Fruit fly (Drosophila melanogaster) whole organism, embryonic: ENCODE measurements around the gene elgi.

Source experiments
- Aef1 ChIP-seq: fragments of 200-800 bp; sonication (Bioruptor generic); IDR thresholded peaks from 3 replicates; pipeline ENCODE4 v1.3.6; 2022; ENCODE audit warnings: missing biosample characterization, missing genetic modification characterization
- B-H1 ChIP-seq: fragments of 200-800 bp; sonication (Bioruptor generic); IDR thresholded peaks from 3 replicates; pipeline ENCODE4 v1.3.6; 2022; ENCODE audit warnings: missing biosample characterization, missing genetic modification characterization
- BEAF-32 ChIP-seq: fragments of 200-800 bp; sonication (Bioruptor generic); optimal IDR thresholded peaks from 3 replicates; lab custom pipeline; 2017; ENCODE audit warnings: missing biosample characterization, missing genetic modification characterization, mild to moderate bottlenecking, moderate library complexity, missing genetic modification reagents
- CG10267 ChIP-seq: fragments of 200-800 bp; sonication (Bioruptor generic); optimal IDR thresholded peaks from 2 replicates; lab custom pipeline; 2018; ENCODE audit warnings: missing biosample characterization, mild to moderate bottlenecking, missing genetic modification characterization, moderate library complexity
- CG11456 ChIP-seq: fragments of 200-800 bp; sonication (Bioruptor generic); IDR thresholded peaks from 3 replicates; pipeline ENCODE4 v1.3.6; 2022; ENCODE audit warnings: missing biosample characterization, missing genetic modification characterization
- CG11504 ChIP-seq: fragments of 200-800 bp; sonication (Bioruptor generic); optimal IDR thresholded peaks from 3 replicates; lab custom pipeline; 2019; ENCODE audit warnings: missing biosample characterization, mild to moderate bottlenecking, missing genetic modification characterization, moderate library complexity
- CG11723 ChIP-seq: fragments of 200-800 bp; sonication (Bioruptor generic); optimal IDR thresholded peaks from 2 replicates; lab custom pipeline; 2017; ENCODE audit warnings: missing biosample characterization, mild to moderate bottlenecking, missing genetic modification characterization
- CG12391 ChIP-seq: fragments of 200-800 bp; sonication (Bioruptor generic); optimal IDR thresholded peaks from 3 replicates; lab custom pipeline; 2018; ENCODE audit warnings: missing biosample characterization, mild to moderate bottlenecking, missing genetic modification characterization, moderate library complexity
- CG12659 ChIP-seq: fragments of 200-800 bp; sonication (Bioruptor generic); optimal IDR thresholded peaks from 3 replicates; lab custom pipeline; 2017; ENCODE audit warnings: mild to moderate bottlenecking, missing biosample characterization, missing genetic modification reagents, missing genetic modification characterization
- CG12942 ChIP-seq: fragments of 200-800 bp; sonication (Bioruptor generic); optimal IDR thresholded peaks from 3 replicates; lab custom pipeline; 2016; ENCODE audit warnings: missing biosample characterization, missing genetic modification characterization
- CG13424 ChIP-seq: fragments of 200-800 bp; sonication (Bioruptor generic); optimal IDR thresholded peaks from 2 replicates; lab custom pipeline; 2019; ENCODE audit warnings: missing biosample characterization, mild to moderate bottlenecking, missing genetic modification characterization, moderate library complexity
- CG1529 ChIP-seq: fragments of 200-800 bp; sonication (Bioruptor generic); optimal IDR thresholded peaks from 3 replicates; lab custom pipeline; 2018; ENCODE audit warnings: missing biosample characterization, missing genetic modification characterization
- CG15601 ChIP-seq: fragments of 200-800 bp; sonication (Bioruptor generic); optimal IDR thresholded peaks from 3 replicates; lab custom pipeline; 2019; ENCODE audit warnings: missing biosample characterization, mild to moderate bottlenecking, missing genetic modification characterization, moderate library complexity
- CG15696 ChIP-seq: fragments of 200-800 bp; sonication (Bioruptor generic); optimal IDR thresholded peaks from 2 replicates; lab custom pipeline; 2019; ENCODE audit warnings: missing biosample characterization, mild to moderate bottlenecking, missing genetic modification characterization, moderate library complexity
- CG16863 ChIP-seq: fragments of 200-800 bp; sonication (Bioruptor generic); optimal IDR thresholded peaks from 3 replicates; lab custom pipeline; 2016; ENCODE audit warnings: missing biosample characterization, missing genetic modification characterization
- CG17328 ChIP-seq: fragments of 200-800 bp; sonication (Bioruptor generic); IDR thresholded peaks from 2 replicates; pipeline ENCODE4 v1.3.6; 2022; ENCODE audit warnings: missing biosample characterization, missing genetic modification characterization
- CG17385 ChIP-seq: fragments of 200-800 bp; sonication (Bioruptor generic); optimal IDR thresholded peaks from 3 replicates; lab custom pipeline; 2018; ENCODE audit warnings: missing biosample characterization, mild to moderate bottlenecking, missing genetic modification characterization
- CG17802 ChIP-seq: fragments of 200-800 bp; sonication (Bioruptor generic); optimal IDR thresholded peaks from 2 replicates; lab custom pipeline; 2018; ENCODE audit warnings: missing biosample characterization, mild to moderate bottlenecking, missing genetic modification characterization, moderate library complexity
- CG3407 ChIP-seq: fragments of 200-800 bp; sonication (Bioruptor generic); optimal IDR thresholded peaks from 2 replicates; lab custom pipeline; 2018; ENCODE audit warnings: missing biosample characterization, mild to moderate bottlenecking, missing genetic modification characterization
- CG34376 ChIP-seq: fragments of 200-800 bp; sonication (Bioruptor generic); optimal IDR thresholded peaks from 2 replicates; lab custom pipeline; 2018; ENCODE audit warnings: missing biosample characterization, mild to moderate bottlenecking, missing genetic modification characterization
- CG3726 ChIP-seq: fragments of 200-800 bp; sonication (Bioruptor generic); IDR thresholded peaks from 3 replicates; pipeline ENCODE4, ENCODE4 v1.3.6; 2022; ENCODE audit warnings: missing biosample characterization, missing genetic modification characterization
- CG4328 ChIP-seq: fragments of 200-800 bp; sonication (Bioruptor generic); optimal IDR thresholded peaks from 3 replicates; lab custom pipeline; 2017; ENCODE audit warnings: missing biosample characterization, missing genetic modification reagents, missing genetic modification characterization
- CG6272 ChIP-seq: fragments of 200-800 bp; sonication (Bioruptor generic); IDR thresholded peaks from 2 replicates; pipeline ENCODE4 v1.3.6; 2022; ENCODE audit warnings: missing biosample characterization, missing genetic modification characterization
- CG6689 ChIP-seq: fragments of 200-800 bp; sonication (Bioruptor generic); IDR thresholded peaks from 2 replicates; pipeline ENCODE4 v1.3.6; 2022; ENCODE audit warnings: missing biosample characterization, missing genetic modification characterization
- CG7372 ChIP-seq: fragments of 200-800 bp; sonication (Bioruptor generic); IDR thresholded peaks from 2 replicates; pipeline ENCODE4 v1.3.6; 2022; ENCODE audit warnings: missing biosample characterization, missing genetic modification characterization
- CG7786 ChIP-seq: fragments of 200-800 bp; sonication (Bioruptor generic); optimal IDR thresholded peaks from 2 replicates; lab custom pipeline; 2016; ENCODE audit warnings: missing biosample characterization, missing genetic modification characterization
- CG8388 ChIP-seq: fragments of 200-800 bp; sonication (Bioruptor generic); optimal IDR thresholded peaks from 2 replicates; lab custom pipeline; 2019; ENCODE audit warnings: missing biosample characterization, mild to moderate bottlenecking, missing genetic modification characterization, moderate library complexity
- CHES-1-like ChIP-seq: fragments of 200-800 bp; sonication (Bioruptor generic); optimal IDR thresholded peaks from 2 replicates; lab custom pipeline; 2016; ENCODE audit warnings: missing biosample characterization, missing genetic modification characterization
- Camta ChIP-seq: fragments of 200-800 bp; sonication (Bioruptor generic); optimal IDR thresholded peaks from 2 replicates; lab custom pipeline; 2016; ENCODE audit warnings: missing biosample characterization, missing genetic modification characterization
- Chrac-16 ChIP-seq: fragments of 200-800 bp; sonication (Bioruptor generic); optimal IDR thresholded peaks from 3 replicates; lab custom pipeline; 2016; ENCODE audit warnings: missing biosample characterization, missing genetic modification characterization
- D19A ChIP-seq: fragments of 200-800 bp; optimal IDR thresholded peaks from 3 replicates; lab custom pipeline; 2019; ENCODE audit warnings: missing biosample characterization, mild to moderate bottlenecking, missing genetic modification characterization, moderate library complexity
- Dip3 ChIP-seq: fragments of 200-800 bp; sonication (Bioruptor generic); optimal IDR thresholded peaks from 3 replicates; lab custom pipeline; 2016; ENCODE audit warnings: missing biosample characterization, missing genetic modification characterization
- Drgx ChIP-seq: fragments of 200-800 bp; sonication (Bioruptor generic); IDR thresholded peaks from 2 replicates; pipeline ENCODE4 v1.3.6; 2022; ENCODE audit warnings: missing biosample characterization, missing genetic modification characterization
- Hmx ChIP-seq: fragments of 200-800 bp; sonication (Bioruptor generic); optimal IDR thresholded peaks from 2 replicates; lab custom pipeline; 2016; ENCODE audit warnings: missing biosample characterization, missing genetic modification characterization
- Lhr ChIP-seq: fragments of 200-800 bp; sonication (Bioruptor generic); optimal IDR thresholded peaks from 3 replicates; lab custom pipeline; 2017; ENCODE audit warnings: mild to moderate bottlenecking, missing biosample characterization, missing genetic modification reagents, missing genetic modification characterization
- Pdp1 ChIP-seq, 2 experiments: fragments of 200-800 bp; sonication (Bioruptor generic); optimal IDR thresholded peaks; 3 replicates each; lab custom pipeline; 2016; ENCODE audit warnings: missing biosample characterization in 2 of 2, missing genetic modification characterization in 2 of 2, mild to moderate bottlenecking in 1 of 2, moderate library complexity in 1 of 2
- Ravus ChIP-seq: fragments of 200-800 bp; sonication (Bioruptor generic); IDR thresholded peaks from 2 replicates; pipeline ENCODE4 v1.3.6; 2022; ENCODE audit warnings: missing biosample characterization, missing genetic modification characterization
- Rx ChIP-seq: fragments of 200-800 bp; sonication (Bioruptor generic); IDR thresholded peaks from 2 replicates; pipeline ENCODE4 v1.3.6; 2022; ENCODE audit warnings: missing biosample characterization, missing genetic modification characterization
- ara ChIP-seq: fragments of 200-800 bp; sonication (Bioruptor generic); IDR thresholded peaks from 2 replicates; pipeline ENCODE4 v1.3.6; 2022; ENCODE audit warnings: missing biosample characterization, missing genetic modification characterization
- dati ChIP-seq: fragments of 200-800 bp; sonication (Bioruptor generic); IDR thresholded peaks from 2 replicates; pipeline ENCODE4 v1.3.6; 2022; ENCODE audit warnings: missing biosample characterization, missing genetic modification characterization
- dimm ChIP-seq: fragments of 200-800 bp; sonication (Bioruptor generic); IDR thresholded peaks from 2 replicates; pipeline ENCODE4 v1.3.6; 2022; ENCODE audit warnings: missing biosample characterization, missing genetic modification characterization
- dysf ChIP-seq: fragments of 200-800 bp; sonication (Bioruptor generic); IDR thresholded peaks from 3 replicates; pipeline ENCODE4 v1.3.6; 2022; ENCODE audit warnings: missing biosample characterization, missing genetic modification characterization
- gce ChIP-seq: fragments of 200-800 bp; sonication (Bioruptor generic); IDR thresholded peaks from 3 replicates; pipeline ENCODE4 v1.3.6; 2022; ENCODE audit warnings: missing biosample characterization, missing genetic modification characterization
- gsb-n ChIP-seq: fragments of 200-800 bp; sonication (Bioruptor generic); optimal IDR thresholded peaks from 3 replicates; lab custom pipeline; 2018; ENCODE audit warnings: missing biosample characterization, mild to moderate bottlenecking, missing genetic modification characterization
- ind ChIP-seq: fragments of 200-800 bp; sonication (Bioruptor generic); optimal IDR thresholded peaks from 3 replicates; lab custom pipeline; 2016; ENCODE audit warnings: missing biosample characterization, missing genetic modification characterization
- lab ChIP-seq: fragments of 200-800 bp; sonication (Bioruptor generic); optimal IDR thresholded peaks from 3 replicates; lab custom pipeline; 2017; ENCODE audit warnings: missing biosample characterization, missing genetic modification characterization, mild to moderate bottlenecking, moderate library complexity, missing genetic modification reagents
- lmd ChIP-seq: fragments of 200-800 bp; sonication (Bioruptor generic); IDR thresholded peaks from 2 replicates; pipeline ENCODE4 v1.3.6; 2022; ENCODE audit warnings: missing biosample characterization, missing genetic modification characterization
- mam ChIP-seq: fragments of 200-800 bp; sonication (Bioruptor generic); optimal IDR thresholded peaks from 3 replicates; lab custom pipeline; 2016; ENCODE audit warnings: missing biosample characterization, missing genetic modification characterization
- org-1 ChIP-seq: fragments of 200-800 bp; sonication (Bioruptor generic); optimal IDR thresholded peaks from 2 replicates; lab custom pipeline; 2017; ENCODE audit warnings: missing biosample characterization, missing genetic modification characterization
- tap ChIP-seq: fragments of 200-800 bp; optimal IDR thresholded peaks from 3 replicates; lab custom pipeline; 2019; ENCODE audit warnings: missing biosample characterization, mild to moderate bottlenecking, missing genetic modification characterization, moderate library complexity
- ttk ChIP-seq: fragments of 200-800 bp; sonication (Bioruptor generic); IDR thresholded peaks from 2 replicates; pipeline ENCODE4 v2.1.2; 2022; ENCODE audit warnings: missing biosample characterization, missing genetic modification characterization

Gene elgi

DNA sequence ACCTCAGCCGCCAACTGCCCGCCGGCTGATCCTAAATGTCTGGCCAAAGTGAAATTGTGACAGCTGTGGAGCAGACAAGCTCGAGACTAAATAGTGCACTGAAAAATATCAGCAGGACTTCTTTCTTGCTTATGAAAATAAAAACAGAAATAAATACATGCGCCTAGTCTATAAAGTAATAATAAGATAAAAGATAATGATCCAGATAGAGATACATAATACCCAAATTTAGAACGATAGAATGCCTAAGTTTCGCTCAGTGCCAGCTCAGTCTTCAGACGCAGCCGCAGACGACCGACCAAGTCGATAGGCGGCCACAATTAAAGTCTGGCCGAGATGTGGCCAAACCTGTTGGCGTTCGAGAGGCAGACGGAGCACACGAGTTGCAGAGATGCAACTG lies 15.5 kb upstream of the elgi start (continued):
- peak; percentile 4 for TF ChIP-seq CG17802 (tag; lab: Kevin White, UChicago)
- TF ChIP-seq mam (GFP tag; lab: Kevin White, UChicago), result peak; percentile 14
- no peak for TF ChIP-seq CG6272 (GFP tag; lab: Robert Waterston, UW)
- peak; percentile 80 for TF ChIP-seq CG13424 (tag; lab: Kevin White, UChicago)
- TF ChIP-seq CG1529 (GFP tag; lab: Kevin White, UChicago), result peak; percentile 65
- TF ChIP-seq Drgx (GFP tag; lab: Robert Waterston, UW), result peak; percentile 91
- peak; percentile 40 for TF ChIP-seq gsb-n (tag; lab: Kevin White, UChicago)
- no peak for TF ChIP-seq CG34376 (GFP tag; lab: Kevin White, UChicago)
- peak; percentile 52 for TF ChIP-seq ind
- TF ChIP-seq CG8388 (GFP tag; lab: Kevin White, UChicago), result peak; percentile 62
- TF ChIP-seq Rx (GFP tag; lab: Robert Waterston, UW), result peak; percentile 16; the same call in 1 of the 2 replicates
- TF ChIP-seq B-H1 (GFP tag; lab: Robert Waterston, UW), result peak; percentile 35; the same call in 2 of the 3 replicates
- peak; percentile 41 for TF ChIP-seq CG11723 (GFP tag; lab: Kevin White, UChicago)
- no peak for TF ChIP-seq CHES-1-like (GFP tag; lab: Kevin White, UChicago)
- peak; percentile 69 for TF ChIP-seq ara
- no peak for TF ChIP-seq Hmx
- peak; percentile 62; the same call in 2 of the 3 replicates for TF ChIP-seq CG3726 (GFP tag; lab: Robert Waterston, UW)
- TF ChIP-seq tap (tag; lab: Kevin White, UChicago), result peak; percentile 82
- peak; percentile 47 for TF ChIP-seq CG15601 (tag; lab: Kevin White, UChicago)
- peak; percentile 79 for TF ChIP-seq dysf (GFP tag; lab: Robert Waterston, UW)
- TF ChIP-seq Camta (GFP tag; lab: Kevin White, UChicago), result peak; percentile 54
- peak; percentile 27 to 49 for TF ChIP-seq Pdp1 (GFP tag; optimal IDR thresholded peaks at IDR 0.05; lab: Kevin White, UChicago)
- peak; percentile 55; the same call in 1 of the 2 replicates for TF ChIP-seq lmd (GFP tag; lab: Robert Waterston, UW)
- peak; percentile 17 for TF ChIP-seq D19A (tag; lab: Kevin White, UChicago)
- TF ChIP-seq ttk (GFP tag; lab: Robert Waterston, UW), result peak; percentile 59
- TF ChIP-seq Ravus (GFP tag; lab: Robert Waterston, UW), result peak; percentile 14
- TF ChIP-seq gce, result peak; percentile 55; the same call in 1 of the 3 replicates
- peak; percentile 35 for TF ChIP-seq Lhr (GFP tag; lab: Kevin White, UChicago)
- TF ChIP-seq dimm (GFP tag; lab: Robert Waterston, UW), result peak; percentile 63
- peak; percentile 38 for TF ChIP-seq CG12659
- no peak for TF ChIP-seq Aef1
- TF ChIP-seq CG7786 (GFP tag; lab: Kevin White, UChicago), result no peak
- peak; percentile 30 for TF ChIP-seq Chrac-16 (GFP tag; lab: Kevin White, UChicago)
- no peak for TF ChIP-seq BEAF-32 (GFP tag; lab: Kevin White, UChicago)
- peak; percentile 12 for TF ChIP-seq CG12942 (GFP tag; lab: Kevin White, UChicago)
- peak; percentile 80 for TF ChIP-seq CG17328
- peak; percentile 24 for TF ChIP-seq CG3407 (GFP tag; lab: Kevin White, UChicago)
- TF ChIP-seq CG17385, result peak; percentile 65
- peak; percentile 76 for TF ChIP-seq CG11504
- 0 out of 2 replicates have a peak, but pooled peaks have one; percentile 37 for TF ChIP-seq CG7372
- peak; percentile 35 for TF ChIP-seq CG16863 (GFP tag; lab: Kevin White, UChicago)
- TF ChIP-seq CG6689 (GFP tag; lab: Robert Waterston, UW), result peak; percentile 67
- TF ChIP-seq CG4328, result peak; percentile 25
- peak; percentile 48 for TF ChIP-seq CG10267 (tag; lab: Kevin White, UChicago)
- TF ChIP-seq CG12391 (tag; lab: Kevin White, UChicago), result peak; percentile 72
- TF ChIP-seq lab (GFP tag; lab: Kevin White, UChicago), result peak; percentile 53
- TF ChIP-seq Dip3 (GFP tag; lab: Kevin White, UChicago), result no peak
- TF ChIP-seq CG15696 (tag; lab: Kevin White, UChicago), result no peak
- TF ChIP-seq dati (GFP tag; lab: Robert Waterston, UW), result no peak
- TF ChIP-seq org-1, result peak; percentile 37
- TF ChIP-seq CG11456 (GFP tag; lab: Robert Waterston, UW), result 0 out of 3 replicates have a peak, but pooled peaks have one; percentile 40
